Worm (Caenorhabditis elegans) whole organism, L3 larva: ENCODE results near the gene B0252.3.
A peak's percentile ranks its signal among the peaks of the same experiment; 100 is the strongest.

ENCODE experiments used
- aly-2 ChIP-seq: fragments of 150-350 bp; optimal IDR thresholded peaks from 2 replicates; lab custom pipeline; 2014; ENCODE audit warnings: missing biosample characterization, missing genetic modification characterization
- ceh-16 ChIP-seq: sonication (generic microtip); optimal IDR thresholded peaks from 2 replicates; lab custom pipeline; 2017; ENCODE audit warnings: missing biosample characterization, missing genetic modification characterization
- ceh-82 ChIP-seq: fragments of 150-350 bp; optimal IDR thresholded peaks from 2 replicates; lab custom pipeline; 2014; ENCODE audit warnings: missing biosample characterization, missing genetic modification characterization
- ceh-9 ChIP-seq: sonication (generic microtip); optimal IDR thresholded peaks from 2 replicates; lab custom pipeline; 2018; ENCODE audit warnings: missing biosample characterization, missing genetic modification characterization
- daf-12 ChIP-seq: fragments of 150-350 bp; optimal IDR thresholded peaks from 2 replicates; lab custom pipeline; 2014; ENCODE audit warnings: missing biosample characterization, missing genetic modification reagents, missing genetic modification characterization
- egl-5 ChIP-seq: fragments of 150-350 bp; optimal IDR thresholded peaks from 2 replicates; lab custom pipeline; 2017; ENCODE audit warnings: missing biosample characterization, missing genetic modification reagents, missing genetic modification characterization, inconsistent platforms
- elt-1 ChIP-seq: fragments of 150-350 bp; optimal IDR thresholded peaks from 2 replicates; lab custom pipeline; 2014; ENCODE audit warnings: missing biosample characterization, missing genetic modification characterization
- elt-2 ChIP-seq: sonication (generic microtip); optimal IDR thresholded peaks from 2 replicates; lab custom pipeline; 2016; ENCODE audit warnings: missing genetic modification reagents, mild to moderate bottlenecking, missing genetic modification characterization, missing compliant biosample characterization
- eor-1 ChIP-seq, 2 experiments: fragments of 150-350 bp; optimal IDR thresholded peaks; 2 replicates each; lab custom pipeline; 2014 to 2018; ENCODE audit warnings: missing biosample characterization in 2 of 2, missing genetic modification characterization in 2 of 2
- fkh-10 ChIP-seq: sonication (generic microtip); optimal IDR thresholded peaks from 2 replicates; lab custom pipeline; 2017; ENCODE audit warnings: missing biosample characterization, missing genetic modification reagents, missing genetic modification characterization
- fos-1 ChIP-seq: fragments of 150-350 bp; optimal IDR thresholded peaks from 2 replicates; lab custom pipeline; 2014; ENCODE audit warnings: missing biosample characterization, missing genetic modification characterization
- hmg-11 ChIP-seq: sonication (generic microtip); optimal IDR thresholded peaks from 2 replicates; lab custom pipeline; 2016; ENCODE audit warnings: missing genetic modification characterization, missing compliant biosample characterization
- lin-15B ChIP-seq: fragments of 150-350 bp; optimal IDR thresholded peaks from 2 replicates; lab custom pipeline; 2014; ENCODE audit warnings: missing biosample characterization, missing genetic modification characterization
- mdl-1 ChIP-seq: fragments of 150-350 bp; optimal IDR thresholded peaks from 2 replicates; lab custom pipeline; 2014; ENCODE audit warnings: missing biosample characterization, missing genetic modification characterization
- mml-1 ChIP-seq: fragments of 150-350 bp; sonication (generic microtip); optimal IDR thresholded peaks from 3 replicates; lab custom pipeline; 2014; ENCODE audit warnings: missing biosample characterization, missing genetic modification characterization
- nfya-1 ChIP-seq: sonication (generic microtip); optimal IDR thresholded peaks from 2 replicates; lab custom pipeline; 2017; ENCODE audit warnings: missing genetic modification characterization, mild to moderate bottlenecking, missing compliant biosample characterization, antibody characterized with exemption, moderate library complexity; ENCODE audit not compliant: insufficient read depth
- nhr-12 ChIP-seq: fragments of 150-350 bp; optimal IDR thresholded peaks from 2 replicates; lab custom pipeline; 2014; ENCODE audit warnings: missing biosample characterization, missing genetic modification characterization
- nhr-23 ChIP-seq: fragments of 150-350 bp; optimal IDR thresholded peaks from 2 replicates; lab custom pipeline; 2014; ENCODE audit warnings: missing biosample characterization, missing genetic modification reagents, missing genetic modification characterization
- nhr-43 ChIP-seq: sonication (generic microtip); optimal IDR thresholded peaks from 2 replicates; lab custom pipeline; 2016; ENCODE audit warnings: mild to moderate bottlenecking, missing genetic modification characterization, missing compliant biosample characterization; ENCODE audit not compliant: poor library complexity, severe bottlenecking
- nhr-67 ChIP-seq: fragments of 150-350 bp; optimal IDR thresholded peaks from 2 replicates; lab custom pipeline; 2014; ENCODE audit warnings: missing biosample characterization, missing genetic modification characterization
- nhr-76 ChIP-seq: fragments of 150-350 bp; sonication (generic microtip); optimal IDR thresholded peaks from 5 replicates; lab custom pipeline; 2014; ENCODE audit warnings: missing biosample characterization, missing genetic modification characterization
- nhr-77 ChIP-seq: fragments of 150-350 bp; optimal IDR thresholded peaks from 2 replicates; lab custom pipeline; 2014; ENCODE audit warnings: missing biosample characterization, missing genetic modification characterization
- pha-4 ChIP-seq: fragments of 150-350 bp; optimal IDR thresholded peaks from 2 replicates; lab custom pipeline; 2014; ENCODE audit warnings: missing biosample characterization, missing genetic modification reagents, missing genetic modification characterization
- pqm-1 ChIP-seq: fragments of 150-350 bp; optimal IDR thresholded peaks from 2 replicates; lab custom pipeline; 2017; ENCODE audit warnings: missing biosample characterization, missing genetic modification characterization, inconsistent platforms
- sea-2 ChIP-seq: fragments of 150-350 bp; sonication (generic microtip); optimal IDR thresholded peaks from 4 replicates; lab custom pipeline; 2014; ENCODE audit warnings: missing biosample characterization, missing genetic modification reagents, missing genetic modification characterization
- skn-1 ChIP-seq: fragments of 150-350 bp; optimal IDR thresholded peaks from 2 replicates; lab custom pipeline; 2014; ENCODE audit warnings: missing biosample characterization, missing genetic modification characterization
- tbx-2 ChIP-seq: sonication (generic microtip); optimal IDR thresholded peaks from 2 replicates; lab custom pipeline; 2016; ENCODE audit warnings: mild to moderate bottlenecking, missing genetic modification characterization, missing compliant biosample characterization
- zag-1 ChIP-seq: fragments of 150-350 bp; optimal IDR thresholded peaks from 2 replicates; lab custom pipeline; 2014; ENCODE audit warnings: missing biosample characterization, missing genetic modification characterization

Gene B0252.3

DNA sequence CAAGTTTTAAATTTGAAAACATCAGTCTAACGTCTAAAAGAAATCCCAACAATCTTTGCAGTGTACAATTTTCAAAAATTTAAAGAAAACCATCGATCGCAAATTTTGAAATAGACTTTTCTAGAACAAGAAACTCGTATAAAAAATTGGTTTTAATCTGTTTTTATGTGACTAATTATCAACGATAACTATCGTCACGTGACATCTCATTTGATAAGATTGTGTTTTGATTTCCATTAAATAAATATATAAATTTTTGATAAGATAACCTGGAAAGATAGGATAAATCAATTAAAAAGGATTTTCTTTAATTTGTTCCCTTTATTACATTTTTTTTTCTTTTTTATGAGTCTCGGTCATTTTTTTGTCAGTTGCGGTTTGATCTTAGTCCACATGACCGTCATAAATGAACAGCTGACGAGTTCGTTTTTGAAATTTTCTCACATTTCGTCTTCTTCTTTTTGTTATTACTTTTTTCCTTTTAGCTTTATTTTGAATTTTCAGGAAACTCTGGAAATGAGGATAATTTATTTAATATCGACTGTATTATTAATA lies 2.1 kb upstream of the B0252.3 start, which contains the start of gene asm-1:
Gene asm-1 (plus strand): TSS at position 505 of the 555 bp plus-strand sequence.
- TF ChIP-seq elt-2 (tag; lab: Kevin White, UChicago) = peak; percentile 26
- no peak for TF ChIP-seq ceh-9 (tag; lab: Kevin White, UChicago)
- TF ChIP-seq, all 47 proteins: peak for 1

DNA sequence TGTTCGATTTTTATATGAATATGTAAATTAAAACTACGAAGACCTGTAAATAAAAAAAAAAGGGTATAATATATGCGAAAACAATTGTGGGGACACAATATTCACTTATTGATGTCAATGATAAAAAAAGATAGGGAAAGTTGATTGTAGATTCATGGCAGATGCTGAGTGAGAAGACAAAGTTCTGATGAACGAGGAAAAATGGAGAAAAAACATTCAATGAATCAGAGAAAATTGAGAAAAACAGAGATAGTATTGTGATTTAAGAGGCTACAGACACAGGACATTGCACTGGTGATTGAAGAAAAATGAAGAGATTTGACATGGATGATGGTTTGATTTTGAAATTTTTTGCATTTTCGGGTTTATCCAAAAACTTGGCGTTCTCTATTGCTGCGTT lies 1.1 kb upstream of the B0252.3 start:
- TF ChIP-seq tbx-2 = no peak
- TF ChIP-seq fkh-10 = no peak
- TF ChIP-seq pha-4 = no peak
- TF ChIP-seq lin-15B (tag; lab: Kevin White, UChicago) = no peak
- TF ChIP-seq egl-5 (tag; lab: Kevin White, UChicago) = no peak

DNA sequence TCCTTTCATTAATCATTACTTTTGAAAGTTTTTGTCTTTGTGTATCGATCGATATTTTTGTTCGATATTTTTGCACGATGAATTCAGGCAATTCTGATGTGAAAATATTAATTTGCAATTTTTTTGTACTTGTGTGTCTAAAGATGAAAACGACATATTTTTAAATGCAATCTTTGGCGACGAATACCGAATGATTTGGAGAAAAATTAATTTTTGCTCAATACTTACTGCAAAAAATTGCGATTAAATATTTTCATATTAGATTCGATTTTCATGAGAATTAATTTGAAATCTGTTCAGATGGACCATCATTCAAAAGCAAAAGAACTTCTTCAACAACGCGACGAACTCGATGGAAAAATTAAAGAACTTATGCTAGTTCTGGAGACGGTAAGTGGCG lies 5.8 kb downstream of the B0252.3 start, which contains the start of gene psmd-9:
Gene psmd-9 (plus strand): TSS at position 301 of the 400 bp plus-strand sequence.
- TF ChIP-seq mml-1 (tag; lab: Kevin White, UChicago) (no peak), ceh-9 (tag; lab: Kevin White, UChicago) (no peak), nhr-77 (tag; lab: Kevin White, UChicago) (no peak), nhr-12 (tag; lab: Kevin White, UChicago) (no peak), lin-15B (tag; lab: Kevin White, UChicago) (no peak), ceh-16 (tag; lab: Kevin White, UChicago) (no peak), nhr-76 (tag; lab: Kevin White, UChicago) (no peak), zag-1 (no peak), sea-2 (no peak), hmg-11 (tag; lab: Kevin White, UChicago) (no peak), aly-2 (tag; lab: Kevin White, UChicago) (no peak), daf-12 (no peak), fos-1 (tag; lab: Kevin White, UChicago) (no peak), ceh-82 (tag; lab: Kevin White, UChicago) (no peak), nhr-67 (tag; lab: Kevin White, UChicago) (no peak)

DNA sequence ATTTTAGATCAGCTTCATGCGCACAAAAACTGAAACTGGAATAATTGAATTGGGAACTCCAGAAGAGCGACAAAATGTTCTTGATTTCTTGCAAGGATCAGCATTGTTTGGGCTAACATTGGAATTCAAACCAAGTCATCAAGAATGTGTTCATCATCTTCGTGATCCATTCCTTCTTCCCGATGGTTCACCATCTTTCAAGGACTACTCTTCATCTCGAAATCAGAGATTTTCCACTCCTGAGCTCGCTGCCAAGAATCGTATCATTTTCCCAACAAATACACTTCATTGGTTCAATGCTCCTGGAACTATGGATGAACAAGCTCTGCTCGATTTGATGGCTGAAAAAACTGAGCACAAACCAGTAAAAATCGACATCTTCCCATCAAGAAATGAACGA lies 6.8 kb downstream of the B0252.3 start:
- no peak for TF ChIP-seq sea-2
- no peak for TF ChIP-seq zag-1

DNA sequence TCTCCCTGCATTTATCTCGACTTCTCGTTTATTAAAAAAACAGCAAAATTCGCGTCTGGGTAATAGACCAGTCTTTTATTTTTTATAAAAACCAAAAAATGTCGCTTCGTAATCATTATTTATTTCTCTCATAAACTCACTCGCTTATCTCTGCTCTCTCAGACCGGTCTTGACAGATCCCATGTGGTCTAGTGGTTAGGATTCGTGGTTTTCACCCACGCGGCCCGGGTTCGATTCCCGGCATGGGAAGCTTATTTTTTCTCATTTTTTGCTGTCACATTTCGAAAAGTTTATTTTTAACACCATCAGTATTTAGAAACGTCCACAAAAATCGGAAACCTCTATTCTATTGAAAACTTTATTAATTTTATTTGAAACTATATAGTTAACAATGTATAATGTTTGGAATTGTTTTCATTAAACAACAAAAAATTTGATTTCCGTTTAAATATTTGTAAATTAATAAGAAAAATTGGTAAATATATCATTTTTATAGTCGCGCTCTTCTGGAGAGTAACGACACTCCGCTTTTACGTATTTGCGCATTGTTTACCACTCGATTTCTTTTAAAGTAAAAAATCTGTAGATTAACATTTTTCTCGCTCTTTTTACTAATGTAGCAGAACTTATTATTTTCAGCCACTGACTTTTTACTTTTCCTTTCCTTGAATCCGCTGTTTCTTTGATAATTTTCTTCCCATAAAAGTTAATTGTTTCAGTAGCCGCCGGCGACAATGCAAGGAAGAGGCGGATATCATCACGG lies 9.4 kb downstream of the B0252.3 start, which contains the start of gene hrpl-1:
Gene hrpl-1 (plus strand): TSS at position 713 of the 763 bp plus-strand sequence.
- TF ChIP-seq nfya-1 (peak; percentile 24), hmg-11 (tag; lab: Kevin White, UChicago) (no peak), aly-2 (tag; lab: Kevin White, UChicago) (no peak), nhr-43 (tag; lab: Kevin White, UChicago) (peak; percentile 35)

DNA sequence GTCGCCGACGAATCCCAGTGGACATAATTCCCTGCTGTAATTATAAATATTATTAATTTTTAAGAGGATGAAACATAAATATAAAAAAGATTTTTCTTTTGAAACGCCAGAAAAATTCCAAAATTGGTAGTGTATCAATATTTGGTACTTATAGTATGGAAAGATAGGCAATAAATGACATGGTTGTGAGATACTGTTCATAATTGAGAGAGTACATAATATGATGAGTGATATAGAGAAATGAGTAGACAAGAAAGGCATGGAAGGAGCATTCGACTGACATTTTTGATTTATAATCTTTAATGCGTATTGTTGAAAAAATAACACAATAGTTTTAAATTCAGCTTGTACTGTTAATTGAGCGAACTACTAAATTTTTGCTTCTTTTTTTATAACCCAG lies 10.1 kb downstream of the B0252.3 start, which contains the start of gene C44B7.11:
Gene C44B7.11 (minus strand): TSS at position 34 of the 400 bp plus-strand sequence.
- peak; percentile 34 for TF ChIP-seq elt-2 (tag; lab: Kevin White, UChicago)
- no peak for TF ChIP-seq mdl-1 (tag; lab: Kevin White, UChicago)
- peak; percentile 29 for TF ChIP-seq pqm-1
- TF ChIP-seq nhr-23 (tag; lab: Kevin White, UChicago) = no peak

DNA sequence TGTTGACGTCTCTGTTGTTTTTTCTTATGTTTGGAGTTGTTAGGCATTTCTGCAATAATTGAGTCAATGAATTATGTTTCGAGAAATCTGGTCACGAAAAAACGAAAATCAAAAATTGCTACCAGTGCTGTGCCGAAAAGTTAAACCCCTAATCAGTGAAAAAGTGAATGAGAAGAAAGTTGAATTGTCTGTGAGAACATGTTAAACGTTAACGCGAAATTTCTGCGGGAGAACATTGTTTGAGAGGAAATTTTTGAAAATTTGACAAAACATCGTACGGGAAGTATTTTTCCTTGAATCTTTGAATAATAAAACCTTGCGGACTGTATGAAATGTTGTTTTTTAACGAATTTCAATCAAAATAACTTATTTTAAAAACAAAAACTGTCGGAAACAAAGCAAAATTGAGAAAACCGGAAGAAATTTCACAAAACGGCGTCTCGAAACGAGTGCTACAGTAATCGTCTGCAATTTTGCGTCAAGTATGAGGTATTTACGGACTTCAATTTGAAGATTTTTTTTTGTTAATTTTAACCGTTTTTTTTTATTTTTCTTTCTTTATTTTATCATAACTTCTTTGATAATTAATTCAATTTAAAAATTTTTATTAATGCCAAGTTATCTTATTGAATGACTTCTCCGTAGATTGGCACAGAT lies 13.8 kb downstream of the B0252.3 start, which contains the start of gene adal-1:
Gene adal-1 (minus strand): TSS at position 51 of the 657 bp plus-strand sequence.
- TF ChIP-seq fos-1 (tag; lab: Kevin White, UChicago) = no peak
- no peak for TF ChIP-seq skn-1 (tag; lab: Kevin White, UChicago)
- TF ChIP-seq zag-1 = no peak
- no peak for TF ChIP-seq ceh-82 (tag; lab: Kevin White, UChicago)
- no peak for TF ChIP-seq nhr-23 (tag; lab: Kevin White, UChicago)
- no peak for TF ChIP-seq aly-2 (tag; lab: Kevin White, UChicago)
- no peak for TF ChIP-seq hmg-11 (tag; lab: Kevin White, UChicago)
- no peak for TF ChIP-seq ceh-9 (tag; lab: Kevin White, UChicago)
- TF ChIP-seq elt-1 = no peak
- TF ChIP-seq eor-1 (tag; optimal IDR thresholded peaks at IDR 0.05; lab: Kevin White, UChicago) = no peak
- no peak for TF ChIP-seq pha-4
